Fruit fly (Drosophila melanogaster) whole organism, larva: ENCODE measurements around the gene Trmt112.

Experiments
- noc ChIP-seq: fragments of 200-800 bp; sonication (Bioruptor generic); optimal IDR thresholded peaks from 3 replicates; lab custom pipeline; 2019; ENCODE audit warnings: missing biosample characterization, mild to moderate bottlenecking, missing genetic modification characterization, moderate library complexity

Gene Trmt112

dm6 chr3L:21216697-21217291 is at the start of gene Trmt112, which contains the start of gene Ilk:
TSS of gene Trmt112 (minus strand) at chr3L:21216839.
TSS of gene Ilk (plus strand) at chr3L:21216901.
- no peak for TF ChIP-seq noc

dm6 chr3L:21266101-21266656 is 49.5 kb upstream of the Trmt112 start:
- TF ChIP-seq noc, result no peak

- no peak for TF ChIP-seq noc
These were observed 45.8 kb upstream of the Trmt112 start for dm6 chr3L:21262426-21262825.

dm6 chr3L:21261403-21262164 is 44.9 kb upstream of the Trmt112 start:
- TF ChIP-seq noc, result no peak

dm6 chr3L:21259257-21259656 is 42.6 kb upstream of the Trmt112 start:
- TF ChIP-seq noc, result no peak

dm6 chr3L:21257731-21258130 is 41.1 kb upstream of the Trmt112 start, which contains the start of gene CG43218:
TSS of gene CG43218 (plus strand) at chr3L:21258020.
- no peak for TF ChIP-seq noc

dm6 chr3L:21256062-21257023 is 39.7 kb upstream of the Trmt112 start:
- TF ChIP-seq noc, result no peak

- TF ChIP-seq noc, result no peak
These were observed 37.9 kb upstream of the Trmt112 start for dm6 chr3L:21254524-21254972.

dm6 chr3L:21253761-21254523 is 37.3 kb upstream of the Trmt112 start:
- no peak for TF ChIP-seq noc

dm6 chr3L:21252932-21253760 is 36.5 kb upstream of the Trmt112 start:
- TF ChIP-seq noc, result no peak

dm6 chr3L:21252525-21252924 is 35.9 kb upstream of the Trmt112 start:
- TF ChIP-seq noc, result no peak

dm6 chr3L:21251381-21251780 is 34.7 kb upstream of the Trmt112 start:
- TF ChIP-seq noc, result no peak

dm6 chr3L:21243417-21243816 is 26.8 kb upstream of the Trmt112 start:
- TF ChIP-seq noc, result no peak

dm6 chr3L:21242958-21243357 is 26.3 kb upstream of the Trmt112 start:
- no peak for TF ChIP-seq noc

dm6 chr3L:21241447-21241983 is 24.9 kb upstream of the Trmt112 start:
- peak; percentile 27 for TF ChIP-seq noc
